Fruit fly (Drosophila melanogaster): ENCODE results near the gene CG6664.

The CG6664 gene

dm6 chr3L:16969652-16970109 is 46.3 kb downstream of the CG6664 start, which contains the start of gene Exn (continued):
- peak; percentile 22 for TF ChIP-seq CG12071 (GFP tag; optimal IDR thresholded peaks at IDR 0.05)
- peak; percentile 13 for TF ChIP-seq gro (GFP tag; optimal IDR thresholded peaks at IDR 0.05)
- TF ChIP-seq Dad (GFP tag; optimal IDR thresholded peaks at IDR 0.05), result peak; percentile 21
- peak; percentile 47; the same call in 1 of the 3 replicates for TF ChIP-seq Dbx (GFP tag; IDR thresholded peaks at IDR 0.05)
- peak; percentile 54; the same call in 1 of the 2 replicates for TF ChIP-seq CG13287 (GFP tag; IDR thresholded peaks at IDR 0.05; ENCODE audit: partially characterized antibody)
- no peak for TF ChIP-seq slp2 (GFP tag; optimal IDR thresholded peaks at IDR 0.05)
- peak; percentile 45; the same call in 1 of the 3 replicates for TF ChIP-seq gce (GFP tag; IDR thresholded peaks at IDR 0.05)
- no peak for TF ChIP-seq lola (GFP tag; optimal IDR thresholded peaks at IDR 0.05)
- TF ChIP-seq CG7987 (GFP tag; optimal IDR thresholded peaks at IDR 0.05), result peak; percentile 47
- peak; percentile 39 for TF ChIP-seq CG13296 (GFP tag; optimal IDR thresholded peaks at IDR 0.05)
- TF ChIP-seq vfl (GFP tag; optimal IDR thresholded peaks at IDR 0.05), result no peak
- TF ChIP-seq CG8924 (tag; optimal IDR thresholded peaks at IDR 0.05), result no peak
- no peak for TF ChIP-seq salm (tag; optimal IDR thresholded peaks at IDR 0.05)
- peak; percentile 33; the same call in 1 of the 2 replicates for TF ChIP-seq tna (GFP tag; IDR thresholded peaks at IDR 0.05; ENCODE audit: partially characterized antibody)
- no peak for TF ChIP-seq Xrp1 (GFP tag; IDR thresholded peaks at IDR 0.05)
- peak; percentile 48; the same call in 1 of the 2 replicates for TF ChIP-seq bbx (GFP tag; IDR thresholded peaks at IDR 0.05; ENCODE audit: partially characterized antibody)
- TF ChIP-seq CG17359 (tag; optimal IDR thresholded peaks at IDR 0.05), result peak; percentile 12
- no peak for TF ChIP-seq CG10462 (GFP tag; optimal IDR thresholded peaks at IDR 0.05)
- TF ChIP-seq Lim3 (GFP tag; IDR thresholded peaks at IDR 0.05), result no peak
- peak; percentile 85 for TF ChIP-seq CG10543 (GFP tag; optimal IDR thresholded peaks at IDR 0.05)
- no peak for TF ChIP-seq D (optimal IDR thresholded peaks at IDR 0.05)
- TF ChIP-seq D (GFP tag; optimal IDR thresholded peaks at IDR 0.05), result no peak
- peak; percentile 50 for TF ChIP-seq CG18599 (GFP tag; optimal IDR thresholded peaks at IDR 0.05)
- TF ChIP-seq CG12391 (tag; optimal IDR thresholded peaks at IDR 0.05), result no peak
- no peak for TF ChIP-seq NC2α (GFP tag; optimal IDR thresholded peaks at IDR 0.05)
- TF ChIP-seq CG33213 (GFP tag; optimal IDR thresholded peaks at IDR 0.05), result no peak
- TF ChIP-seq CG6765 (GFP tag; optimal IDR thresholded peaks at IDR 0.05), result peak; percentile 43
- 0 out of 4 replicates have a peak, but pooled peaks have one; percentile 19 for TF ChIP-seq Dll (GFP tag; IDR thresholded peaks at IDR 0.05; ENCODE audit: partially characterized antibody)
- no peak for TF ChIP-seq CG6689 (GFP tag; IDR thresholded peaks at IDR 0.05)
- 0 out of 2 replicates have a peak, but pooled peaks have one; percentile 3 for TF ChIP-seq H2.0 (GFP tag; IDR thresholded peaks at IDR 0.05)
- no peak for TF ChIP-seq CG15696 (tag; optimal IDR thresholded peaks at IDR 0.05)
- TF ChIP-seq Meics (GFP tag; optimal IDR thresholded peaks at IDR 0.05), result peak; percentile 22
- peak; percentile 36; the same call in 1 of the 2 replicates for TF ChIP-seq ranshi (GFP tag; IDR thresholded peaks at IDR 0.05)
- no peak for TF ChIP-seq CG17829 (tag; optimal IDR thresholded peaks at IDR 0.05)
- peak; percentile 9 for TF ChIP-seq Antp (GFP tag; optimal IDR thresholded peaks at IDR 0.05)
- peak; percentile 59 for TF ChIP-seq Rfx (GFP tag; IDR thresholded peaks at IDR 0.05)
- TF ChIP-seq CG12299 (tag; optimal IDR thresholded peaks at IDR 0.05), result peak; percentile 8
- TF ChIP-seq z (GFP tag; IDR thresholded peaks at IDR 0.05), result 0 out of 3 replicates have a peak, but pooled peaks have one; percentile 31
- TF ChIP-seq CG4617 (GFP tag; optimal IDR thresholded peaks at IDR 0.05; ENCODE audit: borderline replicate concordance), result no peak
- TF ChIP-seq odd (GFP tag; optimal IDR thresholded peaks at IDR 0.05), result peak; percentile 34
- TF ChIP-seq bowl (GFP tag; IDR thresholded peaks at IDR 0.05), result no peak; the same call in 1 of the 2 replicates
- TF ChIP-seq dysf (GFP tag; IDR thresholded peaks at IDR 0.05), result 0 out of 3 replicates have a peak, but pooled peaks have one; percentile 22
- no peak for TF ChIP-seq CG5953 (GFP tag; IDR thresholded peaks at IDR 0.05)
- peak; percentile 66 for TF ChIP-seq sug (tag; optimal IDR thresholded peaks at IDR 0.05)
- TF ChIP-seq kni (GFP tag; optimal IDR thresholded peaks at IDR 0.05), result peak; percentile 47
- TF ChIP-seq CG14965 (GFP tag; optimal IDR thresholded peaks at IDR 0.05; ENCODE audit: borderline replicate concordance), result no peak
- TF ChIP-seq HmgZ (tag; optimal IDR thresholded peaks at IDR 0.05), result peak; percentile 69
- no peak for TF ChIP-seq en (GFP tag; optimal IDR thresholded peaks at IDR 0.05)
- TF ChIP-seq rib (GFP tag; IDR thresholded peaks at IDR 0.05), result no peak; the same call in 1 of the 2 replicates
- peak; percentile 99 for TF ChIP-seq Deaf1 (tag; optimal IDR thresholded peaks at IDR 0.05)
